Fruit fly (Drosophila melanogaster): ENCODE data around the gene Mondo.

DNA sequence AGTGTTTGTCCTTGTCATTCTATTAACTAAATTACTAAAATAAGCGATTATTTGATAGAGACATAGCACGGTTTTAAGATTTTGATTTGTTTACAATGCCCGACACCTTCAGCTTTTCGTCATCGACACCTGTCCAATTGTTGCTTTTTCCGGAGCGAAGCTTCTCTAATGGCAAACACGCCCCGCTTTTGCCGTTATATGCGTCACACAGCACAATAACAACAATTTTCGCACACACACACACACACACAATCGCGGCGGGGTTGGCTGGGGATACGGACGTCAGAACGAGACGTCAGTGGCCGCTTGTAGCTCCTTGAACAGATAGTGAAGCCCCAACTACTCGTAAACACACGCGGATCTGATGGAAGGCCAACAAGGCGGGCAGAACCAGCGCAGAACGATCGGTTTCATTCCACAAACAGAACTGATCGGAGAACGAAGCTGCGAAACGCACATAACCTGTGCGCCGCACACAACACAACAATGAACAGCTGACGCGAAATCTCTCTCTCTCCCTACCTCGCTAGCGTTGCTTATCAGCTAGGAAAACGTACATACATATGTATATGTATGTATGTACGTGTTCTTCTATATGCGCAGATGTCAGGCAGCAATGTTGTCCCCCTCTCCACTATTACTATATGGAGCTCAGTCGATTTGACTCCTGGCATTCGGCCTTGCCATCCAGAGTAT lies 644 bp downstream of the Mondo start:
- peak; percentile 42 for TF ChIP-seq h (optimal IDR thresholded peaks at IDR 0.05)
- no peak for TF ChIP-seq psq (optimal IDR thresholded peaks at IDR 0.05)
- no peak for TF ChIP-seq Sin3A (optimal IDR thresholded peaks at IDR 0.05)
- TF ChIP-seq insv (optimal IDR thresholded peaks at IDR 0.05), result peak; percentile 47
- TF ChIP-seq Myc (optimal IDR thresholded peaks at IDR 0.05), result no peak

Data from Kc167 (cell line).